Fruit fly (Drosophila melanogaster) whole organism, wandering third instar larva: ENCODE data around the gene sll.
A peak's percentile ranks its signal among the peaks of the same experiment; 100 is the strongest.

Experiments
- CG32264 ChIP-seq: fragments of 200-800 bp; sonication (Bioruptor generic); optimal IDR thresholded peaks from 2 replicates; lab custom pipeline; 2016; ENCODE audit warnings: missing biosample characterization, missing genetic modification characterization
- CG9705 ChIP-seq: fragments of 200-800 bp; sonication (Bioruptor generic); optimal IDR thresholded peaks from 2 replicates; lab custom pipeline; 2018; ENCODE audit warnings: missing biosample characterization, mild to moderate bottlenecking, missing genetic modification characterization
- CrebA ChIP-seq: fragments of 200-800 bp; sonication (Bioruptor generic); optimal IDR thresholded peaks from 2 replicates; lab custom pipeline; 2016; ENCODE audit warnings: missing biosample characterization, mild to moderate bottlenecking, missing genetic modification characterization, borderline replicate concordance
- Dfd ChIP-seq: fragments of >200 bp; optimal IDR thresholded peaks from 2 replicates; lab custom pipeline; 2017; ENCODE audit warnings: missing biosample characterization, missing genetic modification characterization
- Dif ChIP-seq: fragments of 200-275, 200-300 bp; sonication (Bioruptor generic); optimal IDR thresholded peaks from 2 replicates; lab custom pipeline; 2018; ENCODE audit warnings: missing biosample characterization, missing genetic modification characterization; ENCODE audit not compliant: partially characterized antibody
- HLH106 ChIP-seq: fragments of 200-800 bp; optimal IDR thresholded peaks from 3 replicates; lab custom pipeline; 2019; ENCODE audit warnings: missing biosample characterization, mild to moderate bottlenecking, missing genetic modification characterization, moderate library complexity
- Hnf4 ChIP-seq: fragments of 200-800 bp; sonication (Bioruptor generic); optimal IDR thresholded peaks from 2 replicates; lab custom pipeline; 2016; ENCODE audit warnings: missing biosample characterization, mild to moderate bottlenecking, missing genetic modification characterization
- Hr83 ChIP-seq: fragments of 200-300 bp; sonication (Bioruptor generic); optimal IDR thresholded peaks from 2 replicates; lab custom pipeline; 2016; ENCODE audit warnings: missing biosample characterization, mild to moderate bottlenecking, missing genetic modification characterization, moderate library complexity; ENCODE audit not compliant: poor library complexity, severe bottlenecking
- Mio ChIP-seq: sonication (Bioruptor generic); optimal IDR thresholded peaks from 2 replicates; lab custom pipeline; 2016; ENCODE audit warnings: missing biosample characterization, missing genetic modification characterization
- Myc ChIP-seq: fragments of >200 bp; optimal IDR thresholded peaks from 2 replicates; lab custom pipeline; 2017
- N ChIP-seq: fragments of >200 bp; optimal IDR thresholded peaks from 2 replicates; lab custom pipeline; 2018; ENCODE audit warnings: missing biosample characterization, missing external identifiers, missing genetic modification characterization
- OdsH ChIP-seq: fragments of 200-800 bp; sonication (Bioruptor generic); optimal IDR thresholded peaks from 2 replicates; lab custom pipeline; 2016; ENCODE audit warnings: missing biosample characterization, mild to moderate bottlenecking, missing genetic modification characterization
- Rel ChIP-seq, 2 experiments: fragments of 200-800 bp; sonication (Bioruptor generic) in 1 of 2; optimal IDR thresholded peaks; 2 replicates in 1 of 2; 3 replicates in 1 of 2; lab custom pipeline; 2016 to 2019; ENCODE audit warnings: mild to moderate bottlenecking in 2 of 2, missing biosample characterization in 2 of 2, missing genetic modification characterization in 2 of 2, moderate library complexity in 1 of 2
- Sp1 ChIP-seq: fragments of 200-800 bp; sonication (Bioruptor generic); optimal IDR thresholded peaks from 3 replicates; lab custom pipeline; 2019; ENCODE audit warnings: missing biosample characterization, mild to moderate bottlenecking, missing genetic modification characterization, moderate library complexity
- Vsx2 ChIP-seq: fragments of 200-300, 225-300 bp; sonication (Bioruptor generic); optimal IDR thresholded peaks from 2 replicates; lab custom pipeline; 2018; ENCODE audit warnings: missing biosample characterization, missing genetic modification characterization; ENCODE audit not compliant: partially characterized antibody
- brk ChIP-seq: fragments of 200-800 bp; sonication (Bioruptor generic); optimal IDR thresholded peaks from 2 replicates; lab custom pipeline; 2016; ENCODE audit warnings: missing biosample characterization, mild to moderate bottlenecking, missing genetic modification characterization
- dmrt93B ChIP-seq: fragments of 200-800 bp; sonication (Bioruptor generic); optimal IDR thresholded peaks from 2 replicates; lab custom pipeline; 2018; ENCODE audit warnings: missing biosample characterization, mild to moderate bottlenecking, missing genetic modification characterization
- ey ChIP-seq: fragments of 200-800 bp; sonication (Bioruptor generic); optimal IDR thresholded peaks from 2 replicates; lab custom pipeline; 2016; ENCODE audit warnings: missing biosample characterization, missing genetic modification characterization
- foxo ChIP-seq, 2 experiments: fragments of 200-800 bp; sonication (Bioruptor generic); optimal IDR thresholded peaks; 2 replicates in 1 of 2; 3 replicates in 1 of 2; lab custom pipeline; 2016 to 2017; ENCODE audit warnings: missing biosample characterization in 2 of 2, missing genetic modification characterization in 2 of 2
- fru ChIP-seq: fragments of 200-800 bp; sonication (Bioruptor generic); optimal IDR thresholded peaks from 3 replicates; lab custom pipeline; 2016; ENCODE audit warnings: missing biosample characterization, mild to moderate bottlenecking, missing genetic modification characterization
- lola ChIP-seq: fragments of >200 bp; optimal IDR thresholded peaks from 2 replicates; lab custom pipeline; 2017; ENCODE audit warnings: missing biosample characterization, missing genetic modification characterization
- pan ChIP-seq: fragments of >200 bp; optimal IDR thresholded peaks from 2 replicates; lab custom pipeline; 2017
- psq ChIP-seq: fragments of 200-800 bp; sonication (Bioruptor generic); optimal IDR thresholded peaks from 3 replicates; lab custom pipeline; 2017; ENCODE audit warnings: missing biosample characterization, mild to moderate bottlenecking, missing genetic modification characterization, moderate library complexity
- sage ChIP-seq: fragments of 200-800 bp; sonication (Bioruptor generic); optimal IDR thresholded peaks from 2 replicates; lab custom pipeline; 2016; ENCODE audit warnings: missing biosample characterization, mild to moderate bottlenecking, missing genetic modification characterization
- sv ChIP-seq: fragments of 200-800 bp; sonication (Bioruptor generic); optimal IDR thresholded peaks from 3 replicates; lab custom pipeline; 2016; ENCODE audit warnings: missing biosample characterization, missing genetic modification characterization
- tai ChIP-seq: sonication (Bioruptor generic); optimal IDR thresholded peaks from 2 replicates; lab custom pipeline; 2016; ENCODE audit warnings: missing biosample characterization, missing genetic modification characterization
- usp ChIP-seq: fragments of >200 bp; optimal IDR thresholded peaks from 2 replicates; lab custom pipeline; 2017; ENCODE audit warnings: missing biosample characterization, missing genetic modification characterization
- woc ChIP-seq: sonication (Bioruptor generic); optimal IDR thresholded peaks from 2 replicates; lab custom pipeline; 2016; ENCODE audit warnings: missing biosample characterization, mild to moderate bottlenecking, missing genetic modification characterization

Gene sll

dm6 chr3R:17646102-17647050, 40.5 kb downstream of the sll start:
- TF ChIP-seq foxo (GFP tag; optimal IDR thresholded peaks at IDR 0.05; lab: Kevin White, UChicago) = no peak
- TF ChIP-seq HLH106 = peak; percentile 6
- TF ChIP-seq CrebA = peak; percentile 30
- no peak for TF ChIP-seq Sp1
- peak; percentile 12 for TF ChIP-seq Myc
- no peak for TF ChIP-seq pan
- TF ChIP-seq woc (GFP tag; lab: Kevin White, UChicago) = peak; percentile 52
- TF ChIP-seq Rel (GFP tag; optimal IDR thresholded peaks at IDR 0.05; lab: Kevin White, UChicago) = no peak
- no peak for TF ChIP-seq Rel (tag; optimal IDR thresholded peaks at IDR 0.05; lab: Kevin White, UChicago)
- no peak for TF ChIP-seq Vsx2 (GFP tag; lab: Kevin White, UChicago)
- TF ChIP-seq Hr83 = no peak
- no peak for TF ChIP-seq CG9705 (GFP tag; lab: Kevin White, UChicago)
- TF ChIP-seq Hnf4 (GFP tag; lab: Kevin White, UChicago) = no peak
- no peak for TF ChIP-seq N (GFP tag; lab: Kevin White, UChicago)
- TF ChIP-seq ey (GFP tag; lab: Kevin White, UChicago) = peak; percentile 4

DNA sequence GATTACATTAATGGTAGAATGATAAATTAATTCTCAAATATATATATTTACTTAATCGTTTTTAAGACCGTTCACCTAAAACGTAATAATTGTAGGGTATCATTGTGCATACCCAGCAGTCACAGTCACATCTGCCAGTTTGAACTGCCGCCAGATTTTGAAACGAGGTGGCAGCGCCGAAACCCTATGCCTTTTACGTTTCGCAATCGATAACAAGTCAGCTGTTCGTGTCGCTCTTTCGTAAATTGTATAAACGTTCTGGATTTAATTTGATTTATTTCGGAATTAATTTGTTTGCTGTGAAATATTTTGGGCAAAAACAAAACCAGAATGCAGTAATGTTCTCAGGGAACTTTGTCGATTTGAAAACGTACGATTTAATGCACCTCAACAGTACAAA, 41.5 kb downstream of the sll start, which contains the start of gene CG14322:
CG14322 (plus strand) TSS at position 236 of the 400 bp plus-strand sequence.
- TF ChIP-seq brk (GFP tag; lab: Kevin White, UChicago) = no peak
- peak; percentile 23 for TF ChIP-seq tai (GFP tag; lab: Kevin White, UChicago)
- TF ChIP-seq CrebA = no peak
- peak; percentile 5 for TF ChIP-seq Hr83
- peak; percentile 4 for TF ChIP-seq Vsx2 (GFP tag; lab: Kevin White, UChicago)
- TF ChIP-seq Hnf4 (GFP tag; lab: Kevin White, UChicago) = peak; percentile 29
- TF ChIP-seq foxo (GFP tag; optimal IDR thresholded peaks at IDR 0.05; lab: Kevin White, UChicago) = peak in 1 of 2 experiments; percentile 38
- TF ChIP-seq woc (GFP tag; lab: Kevin White, UChicago) = peak; percentile 13
- TF ChIP-seq ey (GFP tag; lab: Kevin White, UChicago) = no peak

DNA sequence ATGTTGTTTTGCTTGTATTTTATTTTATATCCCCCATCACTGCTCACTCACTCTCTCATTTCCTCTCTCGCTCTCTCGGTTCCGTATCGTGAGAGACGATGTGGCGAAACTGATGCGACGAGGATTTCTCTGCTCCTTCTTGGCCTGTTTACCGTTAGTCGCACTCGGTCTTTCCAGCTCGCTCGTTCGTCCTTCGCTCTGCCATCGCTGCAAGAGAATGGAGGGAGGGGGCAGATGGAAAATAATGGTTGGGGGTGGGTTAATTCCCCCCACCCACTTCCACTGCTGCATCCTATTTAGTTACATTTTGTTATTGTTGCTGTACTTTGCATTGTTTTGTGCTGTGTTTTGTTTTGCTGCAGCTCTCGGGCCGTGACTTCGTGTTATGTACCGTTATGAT, 48.0 kb downstream of the sll start:
- TF ChIP-seq sage (no peak), OdsH (no peak), lola (GFP tag; lab: Kevin White, UChicago) (no peak), fru (GFP tag; lab: Kevin White, UChicago) (no peak)

DNA sequence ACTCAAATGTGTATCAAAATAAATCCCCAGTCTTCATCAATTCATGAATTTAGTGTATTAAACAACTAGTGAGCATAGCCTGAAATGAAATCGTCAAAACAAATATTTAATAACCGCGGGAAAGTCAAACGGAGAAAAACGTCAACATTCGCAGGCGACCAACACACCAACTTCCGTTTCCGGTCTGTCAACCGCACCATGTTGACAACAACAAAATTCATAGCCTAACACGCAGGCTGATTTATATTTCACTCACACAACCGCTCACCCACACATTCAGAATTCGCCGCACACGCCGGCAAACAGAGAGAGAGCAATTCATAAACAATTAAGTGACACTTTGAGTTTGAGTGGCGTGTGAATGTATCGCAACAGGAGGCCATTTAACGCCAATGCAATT, 49.1 kb downstream of the sll start:
- TF ChIP-seq Dfd (GFP tag; lab: Kevin White, UChicago) = no peak
- TF ChIP-seq woc (GFP tag; lab: Kevin White, UChicago) = no peak

- no peak for TF ChIP-seq brk (GFP tag; lab: Kevin White, UChicago)
- TF ChIP-seq psq (GFP tag; lab: Kevin White, UChicago) = no peak
- TF ChIP-seq Mio = no peak
- TF ChIP-seq dmrt93B = no peak
- TF ChIP-seq Dif = no peak
- no peak for TF ChIP-seq ey (GFP tag; lab: Kevin White, UChicago)
- TF ChIP-seq sv = no peak
- TF ChIP-seq CG32264 (GFP tag; lab: Kevin White, UChicago) = no peak
- TF ChIP-seq usp = no peak
- no peak for TF ChIP-seq Vsx2 (GFP tag; lab: Kevin White, UChicago)
Observed at dm6 chr3R:17656923-17657322, 51.0 kb downstream of the sll start.
